Fruit fly (Drosophila melanogaster) S2 (cell line): ENCODE data around the gene CG13049.

Source experiments
- CG8478 ChIP-seq: fragments of >200 bp; optimal IDR thresholded peaks from 2 replicates; lab custom pipeline; 2018
- CTCF ChIP-seq, 2 experiments: fragments of >200 bp; optimal IDR thresholded peaks; 2 replicates each; lab custom pipeline; 2018

DNA sequence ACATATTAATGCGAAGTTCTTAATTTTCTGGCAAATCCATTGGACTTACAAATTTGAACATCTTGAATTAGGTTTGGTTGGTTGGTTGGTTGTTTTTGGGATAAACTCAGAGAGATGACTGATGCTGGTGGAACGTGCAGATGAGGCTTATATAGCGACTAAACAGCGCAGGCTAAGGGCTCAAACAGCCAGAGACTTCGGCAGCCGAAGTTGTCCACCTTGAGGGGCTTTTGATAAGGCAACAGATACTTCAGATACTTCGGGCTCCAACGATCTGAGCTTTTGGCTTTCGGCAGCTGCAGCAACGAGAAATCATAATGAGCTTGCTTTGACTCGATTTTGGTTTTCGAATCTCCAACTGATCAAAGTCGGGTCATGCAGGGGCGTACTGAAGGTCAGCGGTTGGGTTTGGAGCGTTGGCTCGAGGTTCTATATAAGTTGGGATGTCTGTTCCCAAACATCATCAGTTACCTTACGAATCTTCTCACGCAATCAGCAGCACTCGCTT, 37.7 kb upstream of the CG13049 start, which contains the start of the genes CG13041 and CG13060:
- TF ChIP-seq CG8478 (no peak), CTCF (optimal IDR thresholded peaks at IDR 0.05; lab: Kevin White, UChicago) (no peak)
